Worm (Caenorhabditis elegans) whole organism, young adult: ENCODE data around the gene sec-23.
A peak's percentile ranks its signal among the peaks of the same experiment; 100 is the strongest.

Experiments
- B0019.2 ChIP-seq: fragments of 200-800 bp; sonication (Bioruptor generic); conservative IDR thresholded peaks from 2 replicates; pipeline ENCODE4 v1.3.6; 2022; ENCODE audit warnings: missing genetic modification reagents, missing genetic modification characterization, missing compliant biosample characterization
- B0261.1 ChIP-seq: sonication (generic microtip); optimal IDR thresholded peaks from 2 replicates; lab custom pipeline; 2016; ENCODE audit warnings: mild to moderate bottlenecking, missing genetic modification characterization, moderate library complexity, missing compliant biosample characterization
- B0336.3 ChIP-seq: fragments of 200-800 bp; sonication (Bioruptor generic); IDR thresholded peaks from 2 replicates; pipeline ENCODE4 v1.3.6; 2022; ENCODE audit warnings: missing genetic modification characterization, missing compliant biosample characterization
- C06A6.2 ChIP-seq: fragments of 200-800 bp; sonication (Bioruptor generic); conservative IDR thresholded peaks from 2 replicates; pipeline ENCODE4 v1.3.6; 2022; ENCODE audit warnings: missing genetic modification characterization, missing compliant biosample characterization
- F55B11.4 ChIP-seq: sonication (generic microtip); optimal IDR thresholded peaks from 2 replicates; lab custom pipeline; 2016; ENCODE audit warnings: missing compliant biosample characterization, missing genetic modification characterization, borderline replicate concordance; ENCODE audit not compliant: insufficient read depth
- T26A5.8 ChIP-seq: sonication (generic microtip); optimal IDR thresholded peaks from 2 replicates; lab custom pipeline; 2016; ENCODE audit warnings: missing genetic modification characterization, missing compliant biosample characterization
- aptf-2 ChIP-seq: fragments of 200-800 bp; sonication (Bioruptor generic); conservative IDR thresholded peaks from 2 replicates; pipeline ENCODE4 v1.3.6; 2022; ENCODE audit warnings: missing genetic modification reagents, missing genetic modification characterization, missing compliant biosample characterization
- attf-3 ChIP-seq: fragments of 200-800 bp; sonication (Bioruptor generic); conservative IDR thresholded peaks from 2 replicates; pipeline ENCODE4 v1.3.6; 2022; ENCODE audit warnings: missing genetic modification reagents, missing genetic modification characterization, missing compliant biosample characterization
- attf-5 ChIP-seq: fragments of 200-800 bp; sonication (Bioruptor generic); optimal IDR thresholded peaks from 2 replicates; lab custom pipeline; 2018; ENCODE audit warnings: mild to moderate bottlenecking, missing genetic modification characterization, missing compliant biosample characterization
- attf-6 ChIP-seq: fragments of 200-800 bp; sonication (Bioruptor generic); IDR thresholded peaks from 2 replicates; pipeline ENCODE4 v1.3.6; 2022; ENCODE audit warnings: missing genetic modification reagents, missing genetic modification characterization, missing compliant biosample characterization
- bed-2 ChIP-seq: fragments of 200-800 bp; sonication (Bioruptor generic); IDR thresholded peaks from 2 replicates; pipeline ENCODE4 v1.3.6; 2022; ENCODE audit warnings: missing genetic modification reagents, missing genetic modification characterization, missing compliant biosample characterization
- cebp-1 ChIP-seq, 2 experiments: fragments of 200-800 bp in 1 of 2; sonication (Bioruptor generic) in 1 of 2; sonication (generic microtip) in 1 of 2; IDR thresholded peaks in 1 of 2; optimal IDR thresholded peaks in 1 of 2; 2 replicates each; pipeline versions ENCODE4 v1.3.6 to Lab custom; 2017 to 2022; ENCODE audit warnings: missing compliant biosample characterization in 2 of 2, missing genetic modification characterization in 2 of 2, mild to moderate bottlenecking in 1 of 2, missing genetic modification reagents in 1 of 2, moderate library complexity in 1 of 2
- ceh-100 ChIP-seq: fragments of 200-800 bp; sonication (Bioruptor generic); IDR thresholded peaks from 2 replicates; pipeline ENCODE4 v1.3.6; 2022; ENCODE audit warnings: missing genetic modification reagents, missing genetic modification characterization, missing compliant biosample characterization
- ceh-40 ChIP-seq: fragments of 200-800 bp; sonication (Bioruptor generic); IDR thresholded peaks from 2 replicates; pipeline ENCODE4 v1.3.6; 2022; ENCODE audit warnings: missing genetic modification characterization, missing compliant biosample characterization
- dpff-1 ChIP-seq: sonication (generic microtip); optimal IDR thresholded peaks from 2 replicates; lab custom pipeline; 2017; ENCODE audit warnings: mild to moderate bottlenecking, missing genetic modification characterization, missing compliant biosample characterization
- dpl-1 ChIP-seq: fragments of 150-350 bp; optimal IDR thresholded peaks from 2 replicates; lab custom pipeline; 2014; ENCODE audit warnings: missing biosample characterization, missing genetic modification reagents, missing genetic modification characterization
- egrh-3 ChIP-seq: fragments of 200-800 bp; sonication (Bioruptor generic); IDR thresholded peaks from 2 replicates; pipeline ENCODE4 v1.3.6; 2022; ENCODE audit warnings: missing genetic modification reagents, missing genetic modification characterization, missing compliant biosample characterization
- ets-4 ChIP-seq: fragments of 200-800 bp; sonication (Bioruptor generic); optimal IDR thresholded peaks from 2 replicates; lab custom pipeline; 2018; ENCODE audit warnings: mild to moderate bottlenecking, missing genetic modification characterization, missing compliant biosample characterization
- hlh-26 ChIP-seq: fragments of 200-800 bp; sonication (Bioruptor generic); conservative IDR thresholded peaks from 2 replicates; pipeline ENCODE4 v1.3.6; 2022; ENCODE audit warnings: missing genetic modification reagents, missing genetic modification characterization, missing compliant biosample characterization
- hmg-1.2 ChIP-seq: fragments of 200-800 bp; sonication (Bioruptor generic); IDR thresholded peaks from 2 replicates; pipeline ENCODE4 v1.3.6; 2022; ENCODE audit warnings: missing genetic modification reagents, missing genetic modification characterization, missing compliant biosample characterization
- lin-26 ChIP-seq: fragments of 200-800 bp; sonication (Bioruptor generic); IDR thresholded peaks from 2 replicates; pipeline ENCODE4 v1.3.6; 2022; ENCODE audit warnings: missing genetic modification reagents, missing genetic modification characterization, missing compliant biosample characterization
- lin-35 ChIP-seq, 3 experiments: fragments of 150-350 bp in 2 of 3; sonication (generic microtip) in 1 of 3; optimal IDR thresholded peaks; 2 replicates each; lab custom pipeline; 2014 to 2018; ENCODE audit warnings: missing biosample characterization in 3 of 3, missing genetic modification characterization in 3 of 3, missing genetic modification reagents in 3 of 3
- lin-40 ChIP-seq: sonication (generic microtip); optimal IDR thresholded peaks from 2 replicates; lab custom pipeline; 2016; ENCODE audit warnings: missing genetic modification characterization, mild to moderate bottlenecking, missing compliant biosample characterization, missing genotype, missing genetic modification reagents
- lin-54 ChIP-seq: fragments of 200-800 bp; sonication (Bioruptor generic); optimal IDR thresholded peaks from 2 replicates; lab custom pipeline; 2018; ENCODE audit warnings: mild to moderate bottlenecking, missing genetic modification characterization, missing compliant biosample characterization
- lir-1 ChIP-seq: fragments of 200-800 bp; sonication (Bioruptor generic); conservative IDR thresholded peaks from 2 replicates; pipeline ENCODE4 v1.3.6; 2022; ENCODE audit warnings: missing genetic modification reagents, missing genetic modification characterization, missing compliant biosample characterization
- madf-10 ChIP-seq: sonication (generic microtip); optimal IDR thresholded peaks from 2 replicates; lab custom pipeline; 2016; ENCODE audit warnings: mild to moderate bottlenecking, missing genetic modification characterization, missing compliant biosample characterization
- madf-3 ChIP-seq: fragments of 200-800 bp; sonication (Bioruptor generic); IDR thresholded peaks from 2 replicates; pipeline ENCODE4 v1.3.6; 2022; ENCODE audit warnings: missing genetic modification reagents, missing genetic modification characterization, missing compliant biosample characterization
- nhr-179 ChIP-seq: sonication (generic microtip); optimal IDR thresholded peaks from 2 replicates; lab custom pipeline; 2016; ENCODE audit warnings: mild to moderate bottlenecking, missing genetic modification characterization, missing compliant biosample characterization
- nhr-27 ChIP-seq: fragments of 200-800 bp; sonication (Bioruptor generic); optimal IDR thresholded peaks from 2 replicates; lab custom pipeline; 2018; ENCODE audit warnings: mild to moderate bottlenecking, missing genetic modification characterization, moderate library complexity, missing compliant biosample characterization
- nhr-80 ChIP-seq: sonication (generic microtip); optimal IDR thresholded peaks from 2 replicates; lab custom pipeline; 2016; ENCODE audit warnings: missing genetic modification characterization, missing compliant biosample characterization
- pbrm-1 ChIP-seq: fragments of 200-800 bp; sonication (Bioruptor generic); IDR thresholded peaks from 2 replicates; pipeline ENCODE4 v1.3.6; 2022; ENCODE audit warnings: missing genetic modification reagents, missing genetic modification characterization, missing compliant biosample characterization
- rec-8 ChIP-seq, 2 experiments: sonication (generic microtip); optimal IDR thresholded peaks; 2 replicates each; lab custom pipeline; 2016; ENCODE audit warnings: mild to moderate bottlenecking in 2 of 2, missing genetic modification characterization in 2 of 2, missing genetic modification reagents in 2 of 2, missing genotype in 2 of 2, missing biosample characterization in 1 of 2, missing compliant biosample characterization in 1 of 2, moderate library complexity in 1 of 2
- sdz-38 ChIP-seq: sonication (generic microtip); optimal IDR thresholded peaks from 2 replicates; lab custom pipeline; 2016; ENCODE audit warnings: missing genotype, missing genetic modification characterization, missing compliant biosample characterization
- snpc-1.1 ChIP-seq: sonication (generic microtip); optimal IDR thresholded peaks from 2 replicates; lab custom pipeline; 2017; ENCODE audit warnings: missing genetic modification characterization, mild to moderate bottlenecking, missing compliant biosample characterization, antibody characterized with exemption, moderate library complexity, missing genotype, missing genetic modification reagents; ENCODE audit not compliant: insufficient read depth
- snpc-1.3 ChIP-seq: sonication (generic microtip); optimal IDR thresholded peaks from 2 replicates; lab custom pipeline; 2017; ENCODE audit warnings: missing genetic modification characterization, mild to moderate bottlenecking, missing compliant biosample characterization, antibody characterized with exemption, moderate library complexity, missing genotype, missing genetic modification reagents; ENCODE audit not compliant: insufficient read depth
- snpc-4 ChIP-seq, 5 experiments: fragments of 150-350 bp in 1 of 5; sonication (generic microtip) in 4 of 5; optimal IDR thresholded peaks; 2 replicates each; lab custom pipeline; 2014 to 2018; ENCODE audit warnings: missing genetic modification characterization in 5 of 5, missing biosample characterization in 3 of 5, antibody characterized with exemption in 2 of 5, mild to moderate bottlenecking in 2 of 5, missing compliant biosample characterization in 2 of 5, missing genotype in 2 of 5, moderate library complexity in 2 of 5, missing genetic modification reagents in 1 of 5
- tbp1 ChIP-seq: fragments of 200-800 bp; sonication (Bioruptor generic); optimal IDR thresholded peaks from 2 replicates; lab custom pipeline; 2018; ENCODE audit warnings: mild to moderate bottlenecking, missing genetic modification characterization, missing compliant biosample characterization
- tbx-9 ChIP-seq: sonication (generic microtip); optimal IDR thresholded peaks from 2 replicates; lab custom pipeline; 2016; ENCODE audit warnings: borderline replicate concordance, missing genetic modification characterization, inconsistent platforms, missing compliant biosample characterization
- zim-3 ChIP-seq: sonication (generic microtip); optimal IDR thresholded peaks from 2 replicates; lab custom pipeline; 2017; ENCODE audit warnings: mild to moderate bottlenecking, missing genetic modification characterization, moderate library complexity, missing compliant biosample characterization
- ztf-26 ChIP-seq: sonication (generic microtip); optimal IDR thresholded peaks from 2 replicates; lab custom pipeline; 2017; ENCODE audit warnings: missing genetic modification characterization, missing compliant biosample characterization

sec-23 gene

DNA sequence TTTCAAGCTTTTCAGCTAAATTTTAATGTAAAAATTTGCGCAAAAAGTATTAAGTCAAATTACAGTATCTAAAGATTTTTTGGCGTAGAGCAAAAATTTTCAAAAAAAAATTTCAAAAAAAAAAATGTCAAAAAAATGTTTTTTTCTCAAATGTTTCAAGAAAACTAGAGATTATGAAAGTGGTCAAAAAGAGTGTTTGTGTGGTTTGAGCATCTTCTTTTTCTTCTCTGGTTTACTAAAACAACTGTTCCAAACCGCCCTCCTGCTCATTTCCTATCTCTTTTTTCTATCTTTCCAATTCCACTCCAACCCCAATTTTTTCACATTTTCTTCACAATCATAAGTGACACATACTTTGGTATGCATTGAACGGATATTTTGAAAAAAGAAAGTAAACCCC lies 51.2 kb downstream of the sec-23 start, which contains the start of gene Y113G7A.12 (continued):
- TF ChIP-seq attf-5 (GFP tag; lab: Kevin White, UChicago) (no peak), tbx-9 (tag; lab: Kevin White, UChicago) (no peak), cebp-1 (GFP tag; IDR thresholded peaks at IDR 0.05; lab: Robert Waterston, UW) (no peak), cebp-1 (tag; optimal IDR thresholded peaks at IDR 0.05; lab: Kevin White, UChicago) (no peak), ceh-40 (no peak)

DNA sequence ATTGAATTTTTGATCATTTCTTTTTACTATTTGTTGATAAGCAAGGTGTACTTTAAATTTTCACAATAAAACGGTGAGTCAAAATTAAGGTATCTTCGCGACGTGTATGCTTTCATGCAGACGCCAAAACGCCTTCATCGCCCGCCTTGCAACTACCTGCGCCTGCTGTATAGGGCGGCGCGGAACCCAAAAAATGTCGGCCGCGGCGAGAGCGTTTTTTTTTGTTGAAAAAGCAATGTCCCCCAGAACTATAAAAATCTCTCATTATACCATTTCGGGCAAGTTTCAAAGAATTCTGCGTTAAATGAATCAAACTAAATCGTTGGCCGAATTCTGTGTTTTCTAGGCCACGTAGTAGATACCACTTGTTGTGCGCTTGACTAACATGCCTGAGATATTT lies 52.6 kb downstream of the sec-23 start:
- TF ChIP-seq rec-8 (tag; optimal IDR thresholded peaks at IDR 0.05; lab: Kevin White, UChicago): no peak
- no peak for TF ChIP-seq egrh-3 (GFP tag; lab: Robert Waterston, UW)
- TF ChIP-seq lin-40 (tag; lab: Kevin White, UChicago): no peak
- no peak for TF ChIP-seq ceh-100 (GFP tag; lab: Robert Waterston, UW)
- peak; percentile 61 for TF ChIP-seq snpc-1.1 (tag; lab: Kevin White, UChicago)
- TF ChIP-seq ceh-40: no peak
- TF ChIP-seq madf-3 (GFP tag; lab: Robert Waterston, UW): no peak
- TF ChIP-seq lin-35 (GFP tag; optimal IDR thresholded peaks at IDR 0.05; lab: Kevin White, UChicago): no peak
- no peak for TF ChIP-seq snpc-1.3 (tag; lab: Kevin White, UChicago)
- no peak for TF ChIP-seq snpc-4 (GFP tag; optimal IDR thresholded peaks at IDR 0.05; lab: Kevin White, UChicago)
- TF ChIP-seq snpc-4 (tag; optimal IDR thresholded peaks at IDR 0.05; lab: Kevin White, UChicago): peak in 2 of 4 experiments; percentile 72 to 79
- no peak for TF ChIP-seq dpff-1
- no peak for TF ChIP-seq sdz-38 (tag; lab: Kevin White, UChicago)
- TF ChIP-seq, all 124 proteins: peak for 2

DNA sequence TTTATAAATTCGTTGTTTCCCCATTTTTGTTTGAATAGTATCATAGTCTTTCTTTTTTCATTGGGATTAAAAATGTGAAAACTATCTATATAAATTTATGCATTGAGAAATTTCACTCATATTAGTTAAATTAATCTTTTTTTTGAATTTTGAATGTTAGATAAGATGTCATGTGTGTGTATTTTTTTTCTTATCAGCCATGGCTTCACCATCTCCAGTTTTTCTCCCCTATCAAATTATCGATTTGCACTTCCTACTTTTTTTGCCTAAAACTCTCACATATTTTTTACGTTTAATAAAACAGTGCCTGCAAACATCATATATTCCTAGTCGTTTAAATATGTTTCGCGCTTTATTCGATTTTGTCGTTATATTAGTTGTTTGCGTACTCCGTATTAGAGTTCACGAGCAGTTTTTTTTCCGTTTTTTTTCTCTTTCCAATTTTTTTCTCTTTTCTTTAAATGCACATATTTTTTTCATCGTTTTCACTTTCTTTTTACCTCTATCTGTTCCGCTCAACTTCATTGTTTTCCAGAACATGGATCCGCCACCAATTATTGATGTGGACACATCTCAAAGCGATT lies 56.7 kb downstream of the sec-23 start, which contains the start of gene Y113G7A.13:
Gene Y113G7A.13 (plus strand): TSS at position 534 of the 584 bp plus-strand sequence.
- no peak for TF ChIP-seq tbp1 (GFP tag; lab: Kevin White, UChicago)
- no peak for TF ChIP-seq ztf-26 (tag; lab: Kevin White, UChicago)
- no peak for TF ChIP-seq madf-10 (tag; lab: Kevin White, UChicago)
- no peak for TF ChIP-seq B0336.3 (GFP tag; lab: Robert Waterston, UW)
- TF ChIP-seq attf-5 (GFP tag; lab: Kevin White, UChicago): peak; percentile 41
- no peak for TF ChIP-seq B0019.2 (GFP tag; lab: Robert Waterston, UW)
- TF ChIP-seq F55B11.4 (tag; lab: Kevin White, UChicago): no peak
- TF ChIP-seq lin-54 (GFP tag; lab: Kevin White, UChicago): no peak
- TF ChIP-seq B0261.1 (tag; lab: Kevin White, UChicago): no peak
- no peak for TF ChIP-seq zim-3
- TF ChIP-seq nhr-80 (tag; lab: Kevin White, UChicago): peak; percentile 79

DNA sequence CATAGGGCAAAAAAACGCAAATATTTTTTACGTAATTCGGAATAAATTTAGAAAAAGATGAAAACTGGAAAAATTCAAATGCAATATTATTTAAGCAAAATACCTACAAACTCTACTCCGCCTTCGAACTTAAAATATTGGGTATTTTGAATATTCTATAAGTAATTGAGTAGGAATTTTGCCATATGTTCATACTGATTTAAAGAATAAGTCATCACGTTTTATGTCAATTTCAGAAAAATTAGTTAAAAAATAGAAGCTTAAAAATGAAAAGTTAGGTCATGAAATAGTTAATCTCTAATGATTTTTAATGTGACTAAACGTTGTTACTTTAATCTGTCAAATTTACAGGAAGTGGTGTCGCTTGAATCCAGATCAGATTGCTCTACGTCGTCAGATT lies 60.4 kb downstream of the sec-23 start, which contains the start of gene F19B2.7:
Gene F19B2.7 (plus strand): TSS at position 301 of the 400 bp plus-strand sequence.
- TF ChIP-seq bed-2 (GFP tag; lab: Robert Waterston, UW) (no peak), attf-6 (GFP tag; lab: Robert Waterston, UW) (no peak), attf-3 (GFP tag; lab: Robert Waterston, UW) (no peak), C06A6.2 (GFP tag; lab: Robert Waterston, UW) (no peak), T26A5.8 (tag; lab: Kevin White, UChicago) (no peak), aptf-2 (GFP tag; lab: Robert Waterston, UW) (no peak), nhr-179 (tag; lab: Kevin White, UChicago) (no peak), dpl-1 (GFP tag; lab: Kevin White, UChicago) (no peak), lin-26 (GFP tag; lab: Robert Waterston, UW) (no peak), hmg-1.2 (GFP tag; lab: Robert Waterston, UW) (no peak), ets-4 (GFP tag; lab: Kevin White, UChicago) (no peak), cebp-1 (GFP tag; IDR thresholded peaks at IDR 0.05; lab: Robert Waterston, UW) (no peak), cebp-1 (tag; optimal IDR thresholded peaks at IDR 0.05; lab: Kevin White, UChicago) (no peak), nhr-27 (tag; lab: Kevin White, UChicago) (no peak), pbrm-1 (no peak), lir-1 (GFP tag; lab: Robert Waterston, UW) (no peak), sdz-38 (tag; lab: Kevin White, UChicago) (no peak), hlh-26 (no peak)
